Fruit fly (Drosophila melanogaster): ENCODE measurements around the gene Glyat.

Glyat gene

DNA sequence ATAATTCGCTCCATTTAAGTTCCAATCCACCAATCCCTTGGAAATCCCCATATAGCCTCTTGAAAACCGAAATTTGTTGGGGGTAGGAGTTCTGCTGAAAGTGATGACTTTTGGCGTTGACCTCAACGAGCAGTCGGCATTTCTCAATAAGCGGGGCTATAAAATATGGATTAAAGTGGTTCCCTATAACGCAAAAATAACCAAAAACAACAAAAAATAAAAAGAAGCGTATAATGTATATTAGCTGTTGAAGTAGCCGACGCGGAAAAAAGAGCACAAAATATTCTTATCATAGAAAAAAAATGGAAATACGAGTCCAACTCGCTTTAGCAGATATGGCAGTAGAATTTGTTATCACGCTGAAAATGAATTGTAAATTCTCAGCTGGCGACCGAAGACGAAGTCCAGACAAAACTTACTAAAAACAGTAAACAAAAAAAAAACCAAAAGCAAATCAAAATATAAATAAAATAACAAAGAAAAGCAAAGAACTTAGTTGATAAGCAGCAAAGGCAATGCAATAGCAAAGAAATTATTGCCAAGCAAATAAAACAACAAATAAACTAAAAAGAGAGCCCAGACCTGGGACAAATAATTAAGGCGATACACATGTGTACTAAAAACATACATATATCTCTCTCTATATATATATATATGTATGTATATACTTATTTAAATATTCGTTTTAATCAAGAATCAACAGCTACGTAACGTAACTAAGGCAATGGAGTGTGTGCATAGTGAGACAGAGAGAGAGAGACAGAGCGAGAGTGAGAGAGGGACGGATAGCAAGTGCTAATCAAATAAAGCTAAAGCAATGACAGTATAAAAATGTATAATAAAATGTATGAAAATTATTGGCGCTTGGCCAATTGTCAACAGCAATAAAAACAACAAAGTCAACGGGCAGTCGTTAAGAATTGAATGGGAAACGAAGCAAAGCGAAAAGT is 49.6 kb downstream of the Glyat start (continued):
- peak; percentile 65 to 75 for TF ChIP-seq ss (GFP tag; optimal IDR thresholded peaks at IDR 0.05)
- no peak for TF ChIP-seq Ets21C (GFP tag; optimal IDR thresholded peaks at IDR 0.05)
- TF ChIP-seq topi (GFP tag; optimal IDR thresholded peaks at IDR 0.05): no peak
- TF ChIP-seq CG4318 (GFP tag; optimal IDR thresholded peaks at IDR 0.05): no peak
- TF ChIP-seq achi (GFP tag; optimal IDR thresholded peaks at IDR 0.05): peak; percentile 8
- peak; percentile 83 for TF ChIP-seq CG6276 (GFP tag; optimal IDR thresholded peaks at IDR 0.05)
- TF ChIP-seq Eip93F (GFP tag; optimal IDR thresholded peaks at IDR 0.05): no peak
- no peak for TF ChIP-seq Hr39 (GFP tag; optimal IDR thresholded peaks at IDR 0.05)
- peak; percentile 69 for TF ChIP-seq CG6808 (GFP tag; optimal IDR thresholded peaks at IDR 0.05)
- TF ChIP-seq Sox15 (GFP tag; optimal IDR thresholded peaks at IDR 0.05): no peak

Measured in whole organism, prepupa.